Fruit fly (Drosophila melanogaster) whole organism, embryonic: Measurements from ENCODE around the gene CG9932.
A peak's percentile ranks its signal among the peaks of the same experiment; 100 is the strongest.

Experiments
- CG12299 ChIP-seq: fragments of 200-800 bp; sonication (Bioruptor generic); optimal IDR thresholded peaks from 2 replicates; lab custom pipeline; 2018; ENCODE audit warnings: missing biosample characterization, mild to moderate bottlenecking, missing genetic modification characterization
- CG18011 ChIP-seq: fragments of 200-800 bp; sonication (Bioruptor generic); optimal IDR thresholded peaks from 2 replicates; lab custom pipeline; 2017; ENCODE audit warnings: missing biosample characterization, missing genetic modification characterization, mild to moderate bottlenecking, moderate library complexity, missing genotype
- CG4360 ChIP-seq: fragments of 200-800 bp; sonication (Bioruptor generic); IDR thresholded peaks from 2 replicates; pipeline ENCODE4 v1.3.6; 2022; ENCODE audit warnings: missing biosample characterization, missing genetic modification characterization
- Deaf1 ChIP-seq: fragments of 200-800 bp; optimal IDR thresholded peaks from 3 replicates; lab custom pipeline; 2019; ENCODE audit warnings: missing biosample characterization, mild to moderate bottlenecking, missing genetic modification characterization, moderate library complexity
- Dp ChIP-seq: fragments of 200-800 bp; sonication (Bioruptor generic); optimal IDR thresholded peaks from 2 replicates; lab custom pipeline; 2018; ENCODE audit warnings: missing biosample characterization, mild to moderate bottlenecking, missing genetic modification characterization, moderate library complexity
- Ets97D ChIP-seq: fragments of 200-800 bp; sonication (Bioruptor generic); optimal IDR thresholded peaks from 3 replicates; lab custom pipeline; 2016; ENCODE audit warnings: missing biosample characterization, missing genetic modification characterization
- Xrp1 ChIP-seq: fragments of 200-800 bp; sonication (Bioruptor generic); IDR thresholded peaks from 2 replicates; pipeline ENCODE4 v1.3.6; 2022; ENCODE audit warnings: missing biosample characterization, missing genetic modification characterization
- ewg ChIP-seq: fragments of 200-800 bp; sonication (Bioruptor generic); optimal IDR thresholded peaks from 3 replicates; lab custom pipeline; 2017; ENCODE audit warnings: mild to moderate bottlenecking, missing biosample characterization, missing genetic modification reagents, missing genetic modification characterization
- fru ChIP-seq: fragments of >200 bp; optimal IDR thresholded peaks from 2 replicates; lab custom pipeline; 2017
- vfl ChIP-seq: fragments of 200-800 bp; sonication (Bioruptor generic); optimal IDR thresholded peaks from 2 replicates; lab custom pipeline; 2016; ENCODE audit warnings: missing biosample characterization, missing genetic modification characterization

- TF ChIP-seq Xrp1 (GFP tag; lab: Robert Waterston, UW), result no peak
- peak; percentile 22 for TF ChIP-seq CG18011 (GFP tag; lab: Kevin White, UChicago)
- no peak for TF ChIP-seq CG4360 (GFP tag; lab: Robert Waterston, UW)
- TF ChIP-seq ewg (GFP tag; lab: Kevin White, UChicago), result no peak
- no peak for TF ChIP-seq vfl
- TF ChIP-seq Dp (GFP tag; lab: Kevin White, UChicago), result no peak
- no peak for TF ChIP-seq Deaf1 (tag; lab: Kevin White, UChicago)
- TF ChIP-seq Ets97D (GFP tag; lab: Kevin White, UChicago), result no peak
- TF ChIP-seq fru (lab: Kevin White, UChicago), result no peak
- no peak for TF ChIP-seq CG12299 (tag; lab: Kevin White, UChicago)
Observed at dm6 chr2L:13082177-13082576, 22.2 kb upstream of the CG9932 start.
